Worm (Caenorhabditis elegans) whole organism, dauer: ENCODE data around the gene F08G2.5.

Source experiments
- unc-62 ChIP-seq: sonication (generic microtip); optimal IDR thresholded peaks from 2 replicates; lab custom pipeline; 2017; ENCODE audit warnings: missing biosample characterization, missing genetic modification reagents, missing genetic modification characterization

The F08G2.5 gene

ce11 chrII:13786899-13787298 lies 46.5 kb downstream of the F08G2.5 start:
- no peak for TF ChIP-seq unc-62 (GFP tag; lab: Kevin White, UChicago)

DNA sequence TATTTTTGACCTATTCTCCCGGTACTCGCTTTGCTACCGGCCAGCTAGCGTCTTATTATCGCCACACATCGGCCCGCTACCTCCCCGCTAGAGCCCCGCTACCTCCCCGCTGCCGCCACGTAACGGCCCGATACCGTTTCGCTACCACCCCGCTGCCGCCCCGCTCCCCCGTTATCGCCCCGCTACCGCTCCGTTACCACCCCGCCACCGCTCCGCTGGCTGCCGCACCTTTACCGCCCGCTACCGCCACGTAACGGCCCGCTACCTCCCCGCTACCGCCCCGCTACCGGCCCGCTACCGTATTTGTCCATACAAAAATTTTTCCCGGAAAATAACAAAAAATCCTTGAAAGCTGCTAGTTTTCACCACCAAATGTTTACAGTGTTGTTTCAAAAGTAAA lies 47.8 kb downstream of the F08G2.5 start:
- TF ChIP-seq unc-62 (GFP tag; lab: Kevin White, UChicago) = no peak

- TF ChIP-seq unc-62 (GFP tag; lab: Kevin White, UChicago) = no peak
Measured at ce11 chrII:13783880-13784279, 49.6 kb downstream of the F08G2.5 start, which contains the start of gene C01B9.4. Gene C01B9.4 (minus strand): TSS chrII:13783980.
